Worm (Caenorhabditis elegans) whole organism, L1 larva: ENCODE data around the gene F14E5.2.

Experiments
- Y116A8C.19 ChIP-seq: sonication (generic microtip); optimal IDR thresholded peaks from 2 replicates; lab custom pipeline; 2016; ENCODE audit warnings: missing compliant biosample characterization, missing genetic modification characterization, borderline replicate concordance
- ceh-8 ChIP-seq: fragments of 200-800 bp; sonication (Bioruptor generic); optimal IDR thresholded peaks from 2 replicates; lab custom pipeline; 2018; ENCODE audit warnings: mild to moderate bottlenecking, missing genetic modification characterization, moderate library complexity, missing compliant biosample characterization
- elt-3 ChIP-seq, 6 experiments: fragments of 150-350 bp in 1 of 6; sonication (generic microtip); optimal IDR thresholded peaks; 2 replicates each; lab custom pipeline; 2017 to 2018; ENCODE audit warnings: missing biosample characterization in 6 of 6, missing genetic modification characterization in 6 of 6, inconsistent platforms in 1 of 6
- lin-15B ChIP-seq: fragments of 150-350 bp; sonication (generic microtip); optimal IDR thresholded peaks from 3 replicates; lab custom pipeline; 2014; ENCODE audit warnings: missing biosample characterization, missing genetic modification characterization
- nhr-11 ChIP-seq: fragments of 150-350 bp; optimal IDR thresholded peaks from 2 replicates; lab custom pipeline; 2014; ENCODE audit warnings: missing biosample characterization, missing genetic modification characterization
- nhr-12 ChIP-seq: sonication (generic microtip); optimal IDR thresholded peaks from 2 replicates; lab custom pipeline; 2017; ENCODE audit warnings: missing biosample characterization, missing genetic modification characterization
- nhr-28 ChIP-seq: fragments of 150-350 bp; optimal IDR thresholded peaks from 2 replicates; lab custom pipeline; 2014; ENCODE audit warnings: missing biosample characterization, missing genetic modification characterization
- nhr-90 ChIP-seq: sonication (generic microtip); optimal IDR thresholded peaks from 2 replicates; lab custom pipeline; 2016; ENCODE audit warnings: mild to moderate bottlenecking, missing genetic modification characterization, missing compliant biosample characterization; ENCODE audit not compliant: poor library complexity
- pqm-1 ChIP-seq: sonication (generic microtip); optimal IDR thresholded peaks from 3 replicates; lab custom pipeline; 2017; ENCODE audit warnings: missing biosample characterization, missing genetic modification characterization
- skn-1 ChIP-seq: fragments of 150-350 bp; optimal IDR thresholded peaks from 2 replicates; lab custom pipeline; 2014; ENCODE audit warnings: missing biosample characterization, missing genetic modification characterization
- sptf-1 ChIP-seq: fragments of 150-350 bp; optimal IDR thresholded peaks from 2 replicates; lab custom pipeline; 2014; ENCODE audit warnings: missing biosample characterization, missing genetic modification characterization
- unc-30 ChIP-seq: sonication (generic microtip); optimal IDR thresholded peaks from 2 replicates; lab custom pipeline; 2017; ENCODE audit warnings: missing biosample characterization, missing genetic modification characterization
- ztf-11 ChIP-seq, 2 experiments: sonication (generic microtip); optimal IDR thresholded peaks; 2 replicates each; lab custom pipeline; 2016 to 2017; ENCODE audit warnings: missing genetic modification characterization in 2 of 2, missing biosample characterization in 1 of 2, missing compliant biosample characterization in 1 of 2

DNA sequence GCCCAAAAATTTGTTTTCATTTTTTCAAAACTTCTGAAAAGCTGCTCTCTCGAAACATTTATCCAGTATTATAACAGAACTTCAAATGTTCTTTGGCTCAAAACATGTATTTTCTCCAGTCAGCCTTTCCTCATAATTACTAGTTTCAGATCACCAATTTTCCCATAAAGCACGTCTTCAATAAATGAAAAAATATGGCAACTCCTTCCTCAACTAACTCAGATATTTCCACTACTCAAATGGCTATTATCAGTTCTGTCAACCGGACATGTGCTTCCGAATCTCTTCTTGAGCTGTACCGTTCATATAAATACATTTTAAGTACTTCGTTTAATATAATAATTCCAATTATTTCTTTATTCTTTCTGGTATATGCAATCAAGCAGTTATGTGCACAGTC lies 21.2 kb downstream of the F14E5.2 start, which contains the start of gene sra-13:
- no peak for TF ChIP-seq nhr-28 (tag; lab: Kevin White, UChicago)
- no peak for TF ChIP-seq pqm-1 (tag; lab: Kevin White, UChicago)
- no peak for TF ChIP-seq sptf-1 (tag; lab: Kevin White, UChicago)
- TF ChIP-seq elt-3 (tag; optimal IDR thresholded peaks at IDR 0.05; lab: Kevin White, UChicago): no peak
- no peak for TF ChIP-seq nhr-90 (tag; lab: Kevin White, UChicago)
- TF ChIP-seq lin-15B (tag; lab: Kevin White, UChicago): no peak
- no peak for TF ChIP-seq nhr-11 (tag; lab: Kevin White, UChicago)
- TF ChIP-seq ceh-8: no peak
- no peak for TF ChIP-seq ztf-11 (tag; optimal IDR thresholded peaks at IDR 0.05; lab: Kevin White, UChicago)
- TF ChIP-seq unc-30 (tag; lab: Kevin White, UChicago): no peak
- no peak for TF ChIP-seq Y116A8C.19 (tag; lab: Kevin White, UChicago)
- no peak for TF ChIP-seq skn-1 (tag; lab: Kevin White, UChicago)
- TF ChIP-seq nhr-12 (tag; lab: Kevin White, UChicago): no peak
